Worm (Caenorhabditis elegans) whole organism, young adult: ENCODE data around the gene odr-3.
"Not testable (repeated sequence)": the region's sequence is repeated elsewhere in the genome, so short reads cannot be mapped to it uniquely, and the experiment has no call there.

Source experiments
- F22D6.2 ChIP-seq: sonication (generic microtip); optimal IDR thresholded peaks from 2 replicates; lab custom pipeline; 2016; ENCODE audit warnings: mild to moderate bottlenecking, missing genetic modification characterization, missing compliant biosample characterization
- F39B2.1 ChIP-seq: fragments of 200-800 bp; sonication (Bioruptor generic); IDR thresholded peaks from 2 replicates; pipeline ENCODE4 v1.3.6; 2022; ENCODE audit warnings: missing genetic modification reagents, missing genetic modification characterization, missing compliant biosample characterization
- F49E8.2 ChIP-seq: sonication (generic microtip); optimal IDR thresholded peaks from 3 replicates; lab custom pipeline; 2017; ENCODE audit warnings: missing genetic modification characterization, mild to moderate bottlenecking, missing compliant biosample characterization, antibody characterized with exemption, moderate library complexity; ENCODE audit not compliant: insufficient read depth
- Y67H2A.10 ChIP-seq: fragments of 200-800 bp; sonication (Bioruptor generic); conservative IDR thresholded peaks from 2 replicates; pipeline ENCODE4 v1.3.6; 2022; ENCODE audit warnings: missing genetic modification reagents, missing genetic modification characterization, missing compliant biosample characterization
- gei-17 ChIP-seq: fragments of 200-800 bp; sonication (Bioruptor generic); optimal IDR thresholded peaks from 2 replicates; lab custom pipeline; 2018; ENCODE audit warnings: mild to moderate bottlenecking, missing genetic modification characterization, missing compliant biosample characterization
- mes-4 ChIP-seq: sonication (generic microtip); optimal IDR thresholded peaks from 2 replicates; lab custom pipeline; 2016; ENCODE audit warnings: missing genotype, missing genetic modification characterization, missing compliant biosample characterization
- nhr-120 ChIP-seq: fragments of 200-800 bp; sonication (Bioruptor generic); IDR thresholded peaks from 2 replicates; pipeline ENCODE4 v1.3.6; 2022; ENCODE audit warnings: missing genetic modification characterization, missing compliant biosample characterization

- not testable (repeated sequence) for TF ChIP-seq mes-4 (tag; lab: Kevin White, UChicago); gei-17 (GFP tag; lab: Kevin White, UChicago); F39B2.1 (GFP tag; lab: Robert Waterston, UW); F49E8.2; nhr-120 (GFP tag; lab: Robert Waterston, UW); Y67H2A.10 (GFP tag; lab: Robert Waterston, UW); F22D6.2
Observed at ce11 chrV:13239720-13240119, 9.6 kb downstream of the odr-3 start.
